1 worm cellular context compared by ENCODE assay signal in the genomic region with DNA sequence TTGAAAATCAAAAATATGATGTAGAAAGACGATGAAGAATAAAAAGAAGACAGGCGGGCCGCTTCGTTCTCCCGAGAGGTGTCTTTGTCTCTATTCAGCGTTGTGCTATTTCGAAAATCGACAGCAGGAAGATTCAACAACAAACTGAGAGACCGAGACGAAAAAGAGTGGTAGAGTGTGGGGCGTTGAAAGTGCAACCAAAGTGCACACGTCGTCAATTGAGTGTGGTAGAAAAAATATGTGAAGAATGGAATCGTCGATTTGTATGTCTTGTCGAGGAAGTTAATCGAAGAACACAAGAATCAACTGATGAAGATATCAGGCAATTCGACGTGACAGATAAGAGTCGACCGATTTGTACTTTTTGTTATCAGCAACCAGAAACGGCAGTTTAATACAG.
TF ChIP-seq lines count a peak whose summit lies in the region.

No protein-coding gene starts in this region.

TF ChIP-seq in whole organism, L1 larva, 84 proteins besides CTCF, POLR2A, EP300 and RAD21 (continued from another document):
- TF ChIP-seq lin-35 (GFP tag; optimal IDR thresholded peaks at IDR 0.05; lab: Kevin White, UChicago) (peak; percentile 17 to 65), C04F5.9 (tag; optimal IDR thresholded peaks at IDR 0.05; lab: Kevin White, UChicago) (no peak), ztf-4 (tag; optimal IDR thresholded peaks at IDR 0.05; lab: Kevin White, UChicago) (no peak), elt-3 (tag; optimal IDR thresholded peaks at IDR 0.05; lab: Kevin White, UChicago) (peak in 5 of 6 experiments; percentile 16 to 63 (median 55)), swsn-7 (tag; optimal IDR thresholded peaks at IDR 0.05; lab: Kevin White, UChicago) (no peak), dsc-1 (tag; optimal IDR thresholded peaks at IDR 0.05; lab: Kevin White, UChicago) (no peak), blmp-1 (tag; optimal IDR thresholded peaks at IDR 0.05; lab: Kevin White, UChicago) (peak; percentile 66), nhr-77 (tag; optimal IDR thresholded peaks at IDR 0.05; lab: Kevin White, UChicago) (peak; percentile 33), efl-3 (GFP tag; optimal IDR thresholded peaks at IDR 0.05; lab: Kevin White, UChicago) (no peak), hlh-4 (tag; optimal IDR thresholded peaks at IDR 0.05; lab: Kevin White, UChicago) (no peak), alr-1 (tag; optimal IDR thresholded peaks at IDR 0.05; lab: Kevin White, UChicago; ENCODE audit: borderline replicate concordance) (no peak), fkh-8 (tag; optimal IDR thresholded peaks at IDR 0.05; lab: Kevin White, UChicago) (no peak), unc-30 (tag; optimal IDR thresholded peaks at IDR 0.05; lab: Kevin White, UChicago) (no peak), nhr-90 (tag; optimal IDR thresholded peaks at IDR 0.05; lab: Kevin White, UChicago; ENCODE audit: poor library complexity) (peak; percentile 24), nhr-28 (tag; optimal IDR thresholded peaks at IDR 0.05; lab: Kevin White, UChicago) (no peak), zag-1 (tag; optimal IDR thresholded peaks at IDR 0.05; lab: Kevin White, UChicago) (no peak), C16A3.4 (tag; optimal IDR thresholded peaks at IDR 0.05; lab: Kevin White, UChicago) (no peak), unc-130 (tag; optimal IDR thresholded peaks at IDR 0.05; lab: Kevin White, UChicago) (peak; percentile 50), ceh-8 (GFP tag; optimal IDR thresholded peaks at IDR 0.05; lab: Kevin White, UChicago) (no peak), aha-1 (tag; optimal IDR thresholded peaks at IDR 0.05; lab: Kevin White, UChicago) (no peak), nhr-47 (tag; optimal IDR thresholded peaks at IDR 0.05; lab: Kevin White, UChicago) (no peak), ama-1 (optimal IDR thresholded peaks at IDR 0.05; lab: Kevin White, UChicago) (no peak), ceh-82 (tag; optimal IDR thresholded peaks at IDR 0.05; lab: Kevin White, UChicago) (peak in 1 of 3 experiments; percentile 32), snpc-4 (tag; optimal IDR thresholded peaks at IDR 0.05; lab: Kevin White, UChicago) (peak; percentile 16), fkh-4 (tag; optimal IDR thresholded peaks at IDR 0.05; lab: Kevin White, UChicago; ENCODE audit: borderline replicate concordance) (no peak), fos-1 (tag; optimal IDR thresholded peaks at IDR 0.05; lab: Kevin White, UChicago) (no peak), dpl-1 (GFP tag; optimal IDR thresholded peaks at IDR 0.05; lab: Kevin White, UChicago) (no peak), nhr-19 (GFP tag; conservative IDR thresholded peaks at IDR 0.05; lab: Robert Waterston, UW) (no peak), hlh-17 (GFP tag; optimal IDR thresholded peaks at IDR 0.05; lab: Kevin White, UChicago; ENCODE audit: borderline replicate concordance) (no peak), ceh-63 (GFP tag; optimal IDR thresholded peaks at IDR 0.05; lab: Kevin White, UChicago) (no peak), pqm-1 (tag; optimal IDR thresholded peaks at IDR 0.05; lab: Kevin White, UChicago) (no peak), hpl-2 (GFP tag; optimal IDR thresholded peaks at IDR 0.05; lab: Kevin White, UChicago) (no peak), tlp-1 (tag; optimal IDR thresholded peaks at IDR 0.05; lab: Kevin White, UChicago) (no peak), F16B12.6 (tag; optimal IDR thresholded peaks at IDR 0.05; lab: Kevin White, UChicago) (no peak), sox-4 (tag; optimal IDR thresholded peaks at IDR 0.05; lab: Kevin White, UChicago) (no peak), fkh-10 (GFP tag; optimal IDR thresholded peaks at IDR 0.05; lab: Kevin White, UChicago) (no peak), mef-2 (tag; optimal IDR thresholded peaks at IDR 0.05; lab: Kevin White, UChicago) (no peak), vab-15 (tag; optimal IDR thresholded peaks at IDR 0.05; lab: Kevin White, UChicago) (no peak), unc-62 (GFP tag; optimal IDR thresholded peaks at IDR 0.05; lab: Kevin White, UChicago) (no peak), snu-23 (GFP tag; optimal IDR thresholded peaks at IDR 0.05; lab: Kevin White, UChicago) (peak; percentile 56)
TF ChIP-seq in whole organism, L1 larva: peak in this region for 24.
